Worm (Caenorhabditis elegans): ENCODE measurements around the gene pqn-31.

The pqn-31 gene

DNA sequence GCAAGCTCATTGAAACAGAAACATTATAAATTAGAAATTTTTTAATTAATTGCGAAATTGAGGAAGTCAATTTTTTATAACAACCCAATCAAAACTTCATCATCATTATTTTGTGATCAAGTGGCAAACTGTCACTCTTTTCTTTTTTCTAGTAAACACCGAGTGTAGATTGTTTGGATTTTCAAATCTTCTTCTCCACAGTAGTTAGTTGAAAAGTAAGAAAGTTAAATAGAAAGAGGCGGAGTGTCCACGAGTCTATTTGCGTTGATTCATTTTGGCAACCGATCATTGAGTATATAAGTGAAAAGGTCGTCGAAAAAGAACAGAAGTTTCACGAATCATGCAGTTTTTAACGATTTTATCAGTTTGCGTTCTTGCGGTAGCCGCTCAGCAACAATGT, at the start of gene pqn-31:
TSS of gene pqn-31 (plus strand) at position 301 of the 400 bp plus-strand sequence.
- TF ChIP-seq ceh-62 (tag; optimal IDR thresholded peaks at IDR 0.05) (no peak), mxl-2 (GFP tag; conservative IDR thresholded peaks at IDR 0.05) (no peak), zag-1 (tag; optimal IDR thresholded peaks at IDR 0.05) (no peak), saeg-2 (GFP tag; IDR thresholded peaks at IDR 0.05) (no peak), Y105C5A.15 (GFP tag; IDR thresholded peaks at IDR 0.05) (no peak), ceh-28 (tag; optimal IDR thresholded peaks at IDR 0.05) (no peak), snpc-4 (tag; optimal IDR thresholded peaks at IDR 0.05) (no peak), aha-1 (tag) (no peak)

ce11 chrV:9062341-9062740, 47.0 kb upstream of the pqn-31 start, which contains the start of gene C25E10.12:
C25E10.12 (minus strand) TSS chrV:9062441.
- TF ChIP-seq zip-11 (GFP tag; IDR thresholded peaks at IDR 0.05), result no peak
- no peak for TF ChIP-seq ceh-44 (GFP tag; IDR thresholded peaks at IDR 0.05)
- no peak for TF ChIP-seq daf-8 (GFP tag; IDR thresholded peaks at IDR 0.05)
- TF ChIP-seq mes-2 (tag; optimal IDR thresholded peaks at IDR 0.05; ENCODE audit: poor library complexity, severe bottlenecking), result no peak
- TF ChIP-seq jun-1 (tag; optimal IDR thresholded peaks at IDR 0.05), result no peak
- no peak for TF ChIP-seq ceh-32 (tag; optimal IDR thresholded peaks at IDR 0.05; ENCODE audit: poor library complexity)
- no peak for TF ChIP-seq ces-1 (GFP tag; optimal IDR thresholded peaks at IDR 0.05)
- TF ChIP-seq dpl-1 (GFP tag; optimal IDR thresholded peaks at IDR 0.05), result no peak
- TF ChIP-seq saeg-2 (GFP tag; IDR thresholded peaks at IDR 0.05), result no peak
- no peak for TF ChIP-seq lin-13 (GFP tag; optimal IDR thresholded peaks at IDR 0.05)
- TF ChIP-seq D1046.2 (GFP tag; IDR thresholded peaks at IDR 0.05), result no peak
- no peak for TF ChIP-seq daf-19 (GFP tag; conservative IDR thresholded peaks at IDR 0.05)
- no peak for TF ChIP-seq nhr-48 (tag; optimal IDR thresholded peaks at IDR 0.05)
- no peak for TF ChIP-seq egl-43 (GFP tag; IDR thresholded peaks at IDR 0.05)
- no peak for TF ChIP-seq tag-97 (GFP tag; IDR thresholded peaks at IDR 0.05)
- TF ChIP-seq F37D6.2 (tag; optimal IDR thresholded peaks at IDR 0.05), result no peak

DNA sequence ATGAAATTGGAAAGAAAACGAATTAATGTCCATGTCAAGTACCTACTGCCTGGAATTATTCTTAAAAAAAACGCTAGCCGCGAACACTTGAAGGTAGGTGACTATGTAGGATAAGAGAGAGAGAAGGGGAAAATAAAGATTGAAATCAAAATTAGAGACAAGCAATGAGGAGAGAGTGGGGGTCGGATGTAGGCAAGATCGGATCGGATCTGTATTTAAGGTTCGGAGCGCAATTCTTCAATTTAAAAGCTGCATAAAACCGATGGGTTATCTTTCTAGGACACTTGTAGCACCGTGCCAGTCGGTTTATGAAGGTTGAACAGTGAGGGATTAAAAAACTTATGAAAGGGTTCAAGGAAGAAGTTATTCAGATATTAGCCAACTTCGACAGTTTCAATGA, 46.2 kb upstream of the pqn-31 start:
- TF ChIP-seq spr-3 (GFP tag; optimal IDR thresholded peaks at IDR 0.05) (no peak), nhr-6 (tag; optimal IDR thresholded peaks at IDR 0.05) (no peak)

- TF ChIP-seq rbr-2 (tag; optimal IDR thresholded peaks at IDR 0.05) (no peak), unc-62 (GFP tag; optimal IDR thresholded peaks at IDR 0.05 in 1 of 2) (peak in 1 of 2 experiments; percentile 70), unc-62 (tag; optimal IDR thresholded peaks at IDR 0.05) (no peak)
Measured at ce11 chrV:9065001-9065400, 44.4 kb upstream of the pqn-31 start.

- TF ChIP-seq nhr-42 (GFP tag; IDR thresholded peaks at IDR 0.05), result no peak
- TF ChIP-seq nhr-10 (tag; optimal IDR thresholded peaks at IDR 0.05), result no peak
- TF ChIP-seq zfp-3 (GFP tag; conservative IDR thresholded peaks at IDR 0.05), result no peak
- TF ChIP-seq madf-9 (GFP tag; conservative IDR thresholded peaks at IDR 0.05), result no peak
- TF ChIP-seq unc-62 (GFP tag; optimal IDR thresholded peaks at IDR 0.05 in 1 of 2), result peak in 1 of 2 experiments; percentile 13
- TF ChIP-seq unc-62 (tag; optimal IDR thresholded peaks at IDR 0.05), result no peak
- TF ChIP-seq Y5F2A.4 (GFP tag; optimal IDR thresholded peaks at IDR 0.05), result no peak
- no peak for TF ChIP-seq zip-2 (tag; optimal IDR thresholded peaks at IDR 0.05)
Measured at ce11 chrV:9065915-9066314, 43.5 kb upstream of the pqn-31 start.

- no peak for TF ChIP-seq lin-29 (GFP tag; IDR thresholded peaks at IDR 0.05)
- no peak for TF ChIP-seq nhr-28 (tag; optimal IDR thresholded peaks at IDR 0.05)
Measured at ce11 chrV:9067678-9068077, 41.7 kb upstream of the pqn-31 start, which contains the start of gene fip-2. fip-2 (plus strand) TSS chrV:9067978.

Data from whole organism, L4 larva.